Worm (Caenorhabditis elegans) whole organism, late embryonic: Measurements from ENCODE around the gene wrt-8.

Experiments
- ceh-18 ChIP-seq: sonication (generic microtip); optimal IDR thresholded peaks from 2 replicates; lab custom pipeline; 2016; ENCODE audit warnings: missing genetic modification characterization, missing compliant biosample characterization
- rnt-1 ChIP-seq: sonication (generic microtip); optimal IDR thresholded peaks from 2 replicates; lab custom pipeline; 2016; ENCODE audit warnings: missing genetic modification characterization, missing compliant biosample characterization

DNA sequence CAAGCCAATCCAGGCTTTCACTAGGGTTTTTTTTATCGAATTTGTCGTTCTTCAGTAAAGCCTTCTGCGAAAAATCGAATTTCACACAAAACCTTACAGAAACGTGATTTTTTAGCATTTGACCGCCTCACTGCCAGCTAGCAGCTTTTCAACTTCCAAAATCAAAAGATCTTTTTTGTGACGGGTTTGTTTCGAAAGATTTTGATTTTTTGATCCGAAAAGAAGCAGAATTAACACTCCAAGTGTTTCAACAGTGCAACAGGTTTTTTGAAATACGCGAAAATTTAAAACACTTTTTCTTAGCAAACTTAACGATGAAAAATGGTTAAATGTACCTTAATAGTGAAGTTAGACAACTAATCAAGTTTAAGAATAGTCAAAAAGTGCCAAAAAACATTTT, 3.0 kb downstream of the wrt-8 start, which contains the start of gene clec-229:
- no peak for TF ChIP-seq ceh-18 (tag; lab: Kevin White, UChicago)
- no peak for TF ChIP-seq rnt-1 (tag; lab: Kevin White, UChicago)
